Worm (Caenorhabditis elegans) whole organism, L1 larva: ENCODE data around the gene R05D3.8.

ENCODE experiments used
- ama-1 ChIP-seq: fragments of 150-350 bp; optimal IDR thresholded peaks from 2 replicates; lab custom pipeline; 2014
- fkh-10 ChIP-seq: sonication (generic microtip); optimal IDR thresholded peaks from 2 replicates; lab custom pipeline; 2017; ENCODE audit warnings: missing biosample characterization, missing genetic modification reagents, missing genetic modification characterization
- lin-15B ChIP-seq: fragments of 150-350 bp; sonication (generic microtip); optimal IDR thresholded peaks from 3 replicates; lab custom pipeline; 2014; ENCODE audit warnings: missing biosample characterization, missing genetic modification characterization
- lsy-2 ChIP-seq, 2 experiments: fragments of 150-350 bp; optimal IDR thresholded peaks; 2 replicates each; lab custom pipeline; 2014; ENCODE audit warnings: missing biosample characterization in 2 of 2, missing genetic modification characterization in 2 of 2
- mdl-1 ChIP-seq, 2 experiments: fragments of 150-350 bp; optimal IDR thresholded peaks; 2 replicates each; lab custom pipeline; 2014 to 2017; ENCODE audit warnings: missing biosample characterization in 2 of 2, missing genetic modification characterization in 2 of 2, inconsistent platforms in 1 of 2
- nhr-20 ChIP-seq: sonication (generic microtip); optimal IDR thresholded peaks from 2 replicates; lab custom pipeline; 2016; ENCODE audit warnings: mild to moderate bottlenecking, missing genetic modification characterization, missing compliant biosample characterization
- nhr-237 ChIP-seq: fragments of 150-350 bp; optimal IDR thresholded peaks from 2 replicates; lab custom pipeline; 2014; ENCODE audit warnings: missing biosample characterization, missing genetic modification characterization
- nhr-77 ChIP-seq: fragments of 150-350 bp; optimal IDR thresholded peaks from 2 replicates; lab custom pipeline; 2014; ENCODE audit warnings: missing biosample characterization, missing genetic modification characterization
- pqm-1 ChIP-seq: sonication (generic microtip); optimal IDR thresholded peaks from 3 replicates; lab custom pipeline; 2017; ENCODE audit warnings: missing biosample characterization, missing genetic modification characterization
- swsn-7 ChIP-seq: sonication (generic microtip); optimal IDR thresholded peaks from 2 replicates; lab custom pipeline; 2016; ENCODE audit warnings: missing genetic modification characterization, missing compliant biosample characterization
- unc-62 ChIP-seq: fragments of 150-350 bp; optimal IDR thresholded peaks from 2 replicates; lab custom pipeline; 2014; ENCODE audit warnings: missing biosample characterization, missing genetic modification reagents, missing genetic modification characterization
- unc-98 ChIP-seq: fragments of 200-800 bp; sonication (Bioruptor generic); IDR thresholded peaks from 2 replicates; pipeline ENCODE4 v1.3.6; 2022; ENCODE audit warnings: missing genetic modification characterization, missing compliant biosample characterization
- zag-1 ChIP-seq: fragments of 150-350 bp; optimal IDR thresholded peaks from 2 replicates; lab custom pipeline; 2014; ENCODE audit warnings: missing biosample characterization, missing genetic modification characterization
- ztf-11 ChIP-seq, 2 experiments: sonication (generic microtip); optimal IDR thresholded peaks; 2 replicates each; lab custom pipeline; 2016 to 2017; ENCODE audit warnings: missing genetic modification characterization in 2 of 2, missing biosample characterization in 1 of 2, missing compliant biosample characterization in 1 of 2

ce11 chrIII:8355462-8355815 is 2.7 kb downstream of the R05D3.8 start:
- TF ChIP-seq unc-62 (GFP tag; lab: Kevin White, UChicago): no peak
- TF ChIP-seq fkh-10: no peak
- TF ChIP-seq pqm-1: no peak
- no peak for TF ChIP-seq zag-1
- TF ChIP-seq lin-15B (tag; lab: Kevin White, UChicago): no peak
- no peak for TF ChIP-seq nhr-77
- no peak for TF ChIP-seq nhr-237 (tag; lab: Kevin White, UChicago)
- no peak for TF ChIP-seq mdl-1 (tag; optimal IDR thresholded peaks at IDR 0.05; lab: Kevin White, UChicago)
- no peak for TF ChIP-seq lsy-2 (tag; optimal IDR thresholded peaks at IDR 0.05; lab: Kevin White, UChicago)
- no peak for TF ChIP-seq swsn-7 (tag; lab: Kevin White, UChicago)
- TF ChIP-seq nhr-20 (tag; lab: Kevin White, UChicago): no peak
- no peak for TF ChIP-seq unc-98 (GFP tag; lab: Robert Waterston, UW)
- no peak for TF ChIP-seq ama-1
- TF ChIP-seq ztf-11 (tag; optimal IDR thresholded peaks at IDR 0.05; lab: Kevin White, UChicago): no peak
